Worm (Caenorhabditis elegans) whole organism, young adult: Measurements from ENCODE around the gene Y62E10A.19.

ENCODE experiments used
- B0035.1 ChIP-seq: sonication (generic microtip); optimal IDR thresholded peaks from 2 replicates; lab custom pipeline; 2016; ENCODE audit warnings: missing genetic modification characterization, mild to moderate bottlenecking, missing compliant biosample characterization, missing genotype, missing genetic modification reagents
- B0261.1 ChIP-seq: sonication (generic microtip); optimal IDR thresholded peaks from 2 replicates; lab custom pipeline; 2016; ENCODE audit warnings: mild to moderate bottlenecking, missing genetic modification characterization, moderate library complexity, missing compliant biosample characterization
- F22D6.2 ChIP-seq: sonication (generic microtip); optimal IDR thresholded peaks from 2 replicates; lab custom pipeline; 2016; ENCODE audit warnings: mild to moderate bottlenecking, missing genetic modification characterization, missing compliant biosample characterization
- F33H1.4 ChIP-seq: fragments of 200-800 bp; sonication (Bioruptor generic); IDR thresholded peaks from 2 replicates; pipeline ENCODE4 v1.3.6; 2022; ENCODE audit warnings: missing genetic modification reagents, missing genetic modification characterization, missing compliant biosample characterization
- F39B2.1 ChIP-seq: fragments of 200-800 bp; sonication (Bioruptor generic); IDR thresholded peaks from 2 replicates; pipeline ENCODE4 v1.3.6; 2022; ENCODE audit warnings: missing genetic modification reagents, missing genetic modification characterization, missing compliant biosample characterization
- F49E8.2 ChIP-seq: sonication (generic microtip); optimal IDR thresholded peaks from 3 replicates; lab custom pipeline; 2017; ENCODE audit warnings: missing genetic modification characterization, mild to moderate bottlenecking, missing compliant biosample characterization, antibody characterized with exemption, moderate library complexity; ENCODE audit not compliant: insufficient read depth
- F57A8.1 ChIP-seq: fragments of 200-800 bp; sonication (Bioruptor generic); optimal IDR thresholded peaks from 2 replicates; lab custom pipeline; 2018; ENCODE audit warnings: mild to moderate bottlenecking, missing genetic modification characterization, moderate library complexity, missing compliant biosample characterization
- F57C9.4 ChIP-seq: sonication (generic microtip); optimal IDR thresholded peaks from 2 replicates; lab custom pipeline; 2017; ENCODE audit warnings: mild to moderate bottlenecking, missing genetic modification characterization, missing compliant biosample characterization
- Y67H2A.10 ChIP-seq: fragments of 200-800 bp; sonication (Bioruptor generic); conservative IDR thresholded peaks from 2 replicates; pipeline ENCODE4 v1.3.6; 2022; ENCODE audit warnings: missing genetic modification reagents, missing genetic modification characterization, missing compliant biosample characterization
- Y95B8A.8 ChIP-seq: fragments of 200-800 bp; sonication (Bioruptor generic); IDR thresholded peaks from 2 replicates; pipeline ENCODE4 v1.3.6; 2022; ENCODE audit warnings: missing genetic modification reagents, missing genetic modification characterization, missing compliant biosample characterization
- ZK185.1 ChIP-seq: sonication (generic microtip); optimal IDR thresholded peaks from 2 replicates; lab custom pipeline; 2016; ENCODE audit warnings: mild to moderate bottlenecking, missing genetic modification characterization, missing compliant biosample characterization; ENCODE audit not compliant: poor library complexity, severe bottlenecking
- akir-1 ChIP-seq: fragments of 200-800 bp; sonication (Bioruptor generic); optimal IDR thresholded peaks from 2 replicates; lab custom pipeline; 2018; ENCODE audit warnings: mild to moderate bottlenecking, missing genetic modification characterization, moderate library complexity, missing compliant biosample characterization
- ama-1 ChIP-seq, 3 experiments: fragments of 150-350 bp in 1 of 3; sonication (generic microtip) in 2 of 3; optimal IDR thresholded peaks; 2 replicates each; lab custom pipeline; 2014 to 2018; ENCODE audit warnings: missing biosample characterization in 2 of 3, missing genetic modification characterization in 2 of 3, missing genetic modification reagents in 2 of 3
- aptf-2 ChIP-seq: fragments of 200-800 bp; sonication (Bioruptor generic); conservative IDR thresholded peaks from 2 replicates; pipeline ENCODE4 v1.3.6; 2022; ENCODE audit warnings: missing genetic modification reagents, missing genetic modification characterization, missing compliant biosample characterization
- aptf-3 ChIP-seq: fragments of 200-800 bp; sonication (Bioruptor generic); IDR thresholded peaks from 2 replicates; pipeline ENCODE4 v1.3.6; 2022; ENCODE audit warnings: missing genetic modification characterization, missing compliant biosample characterization
- atf-7 ChIP-seq: sonication (generic microtip); optimal IDR thresholded peaks from 2 replicates; lab custom pipeline; 2017; ENCODE audit warnings: mild to moderate bottlenecking, missing genetic modification characterization, missing compliant biosample characterization
- athp-1 ChIP-seq: sonication (generic microtip); optimal IDR thresholded peaks from 2 replicates; lab custom pipeline; 2017; ENCODE audit warnings: mild to moderate bottlenecking, missing genetic modification characterization, missing compliant biosample characterization
- cebp-1 ChIP-seq, 2 experiments: fragments of 200-800 bp in 1 of 2; sonication (Bioruptor generic) in 1 of 2; sonication (generic microtip) in 1 of 2; IDR thresholded peaks in 1 of 2; optimal IDR thresholded peaks in 1 of 2; 2 replicates each; pipeline versions ENCODE4 v1.3.6 to Lab custom; 2017 to 2022; ENCODE audit warnings: missing compliant biosample characterization in 2 of 2, missing genetic modification characterization in 2 of 2, mild to moderate bottlenecking in 1 of 2, missing genetic modification reagents in 1 of 2, moderate library complexity in 1 of 2
- ceh-100 ChIP-seq: fragments of 200-800 bp; sonication (Bioruptor generic); IDR thresholded peaks from 2 replicates; pipeline ENCODE4 v1.3.6; 2022; ENCODE audit warnings: missing genetic modification reagents, missing genetic modification characterization, missing compliant biosample characterization
- ceh-91 ChIP-seq: fragments of 200-800 bp; sonication (Bioruptor generic); IDR thresholded peaks from 2 replicates; pipeline ENCODE4 v1.3.6; 2022; ENCODE audit warnings: missing genetic modification reagents, missing genetic modification characterization, missing compliant biosample characterization
- dox-1 ChIP-seq: fragments of 200-800 bp; sonication (Bioruptor generic); IDR thresholded peaks from 2 replicates; pipeline ENCODE4 v1.3.6; 2022; ENCODE audit warnings: missing genetic modification reagents, missing genetic modification characterization, missing compliant biosample characterization
- dpff-1 ChIP-seq: sonication (generic microtip); optimal IDR thresholded peaks from 2 replicates; lab custom pipeline; 2017; ENCODE audit warnings: mild to moderate bottlenecking, missing genetic modification characterization, missing compliant biosample characterization
- dpl-1 ChIP-seq: fragments of 150-350 bp; optimal IDR thresholded peaks from 2 replicates; lab custom pipeline; 2014; ENCODE audit warnings: missing biosample characterization, missing genetic modification reagents, missing genetic modification characterization
- efl-1 ChIP-seq: fragments of 150-350 bp; optimal IDR thresholded peaks from 2 replicates; lab custom pipeline; 2014; ENCODE audit warnings: missing biosample characterization, missing genetic modification reagents, missing genetic modification characterization
- egl-18 ChIP-seq: fragments of 200-800 bp; sonication (Bioruptor generic); IDR thresholded peaks from 2 replicates; pipeline ENCODE4 v1.3.6; 2022; ENCODE audit warnings: missing genetic modification reagents, missing genetic modification characterization, missing compliant biosample characterization
- ets-4 ChIP-seq: fragments of 200-800 bp; sonication (Bioruptor generic); optimal IDR thresholded peaks from 2 replicates; lab custom pipeline; 2018; ENCODE audit warnings: mild to moderate bottlenecking, missing genetic modification characterization, missing compliant biosample characterization
- fkh-3 ChIP-seq: sonication (generic microtip); optimal IDR thresholded peaks from 2 replicates; lab custom pipeline; 2016; ENCODE audit warnings: mild to moderate bottlenecking, missing genetic modification characterization, missing compliant biosample characterization
- gei-17 ChIP-seq: fragments of 200-800 bp; sonication (Bioruptor generic); optimal IDR thresholded peaks from 2 replicates; lab custom pipeline; 2018; ENCODE audit warnings: mild to moderate bottlenecking, missing genetic modification characterization, missing compliant biosample characterization
- hmg-20 ChIP-seq: fragments of 200-800 bp; sonication (Bioruptor generic); IDR thresholded peaks from 2 replicates; pipeline ENCODE4 v1.3.6; 2022; ENCODE audit warnings: missing genetic modification reagents, missing genetic modification characterization, missing compliant biosample characterization
- lin-40 ChIP-seq: sonication (generic microtip); optimal IDR thresholded peaks from 2 replicates; lab custom pipeline; 2016; ENCODE audit warnings: missing genetic modification characterization, mild to moderate bottlenecking, missing compliant biosample characterization, missing genotype, missing genetic modification reagents
- madf-6 ChIP-seq: fragments of 200-800 bp; sonication (Bioruptor generic); IDR thresholded peaks from 2 replicates; pipeline ENCODE4 v1.3.6; 2022; ENCODE audit warnings: missing genetic modification reagents, missing genetic modification characterization, missing compliant biosample characterization
- mcd-1 ChIP-seq: fragments of 200-800 bp; sonication (Bioruptor generic); IDR thresholded peaks from 2 replicates; pipeline ENCODE4 v1.3.6; 2022; ENCODE audit warnings: missing genetic modification reagents, missing genetic modification characterization, missing compliant biosample characterization
- mel-28 ChIP-seq: sonication (generic microtip); optimal IDR thresholded peaks from 2 replicates; lab custom pipeline; 2016; ENCODE audit warnings: borderline replicate concordance, mild to moderate bottlenecking, missing genetic modification characterization, missing compliant biosample characterization
- nfya-1 ChIP-seq: sonication (generic microtip); optimal IDR thresholded peaks from 2 replicates; lab custom pipeline; 2017; ENCODE audit warnings: antibody characterized with exemption, missing compliant biosample characterization, missing genetic modification characterization, borderline replicate concordance; ENCODE audit not compliant: insufficient read depth
- nfya-2 ChIP-seq: fragments of 200-800 bp; sonication (Bioruptor generic); IDR thresholded peaks from 2 replicates; pipeline ENCODE4 v1.3.6; 2022; ENCODE audit warnings: missing genetic modification reagents, missing genetic modification characterization, missing compliant biosample characterization
- rcor-1 ChIP-seq: fragments of 200-800 bp; sonication (Bioruptor generic); IDR thresholded peaks from 2 replicates; pipeline ENCODE4 v1.3.6; 2022; ENCODE audit warnings: missing genetic modification reagents, missing genetic modification characterization, missing compliant biosample characterization
- snpc-1.3 ChIP-seq: sonication (generic microtip); optimal IDR thresholded peaks from 2 replicates; lab custom pipeline; 2017; ENCODE audit warnings: missing genetic modification characterization, mild to moderate bottlenecking, missing compliant biosample characterization, antibody characterized with exemption, moderate library complexity, missing genotype, missing genetic modification reagents; ENCODE audit not compliant: insufficient read depth
- snpc-4 ChIP-seq, 5 experiments: fragments of 150-350 bp in 1 of 5; sonication (generic microtip) in 4 of 5; optimal IDR thresholded peaks; 2 replicates each; lab custom pipeline; 2014 to 2018; ENCODE audit warnings: missing genetic modification characterization in 5 of 5, missing biosample characterization in 3 of 5, antibody characterized with exemption in 2 of 5, mild to moderate bottlenecking in 2 of 5, missing compliant biosample characterization in 2 of 5, missing genotype in 2 of 5, moderate library complexity in 2 of 5, missing genetic modification reagents in 1 of 5
- sptf-2 ChIP-seq: fragments of 200-800 bp; sonication (Bioruptor generic); optimal IDR thresholded peaks from 2 replicates; lab custom pipeline; 2018; ENCODE audit warnings: mild to moderate bottlenecking, missing genetic modification characterization, missing compliant biosample characterization
- tlf-1 ChIP-seq: fragments of 200-800 bp; sonication (Bioruptor generic); optimal IDR thresholded peaks from 2 replicates; lab custom pipeline; 2018; ENCODE audit warnings: mild to moderate bottlenecking, missing genetic modification characterization, missing compliant biosample characterization
- unc-62 ChIP-seq: fragments of 150-350 bp; optimal IDR thresholded peaks from 2 replicates; lab custom pipeline; 2014; ENCODE audit warnings: missing biosample characterization, missing genetic modification reagents, missing genetic modification characterization
- zfh-2 ChIP-seq: fragments of 200-800 bp; sonication (Bioruptor generic); conservative IDR thresholded peaks from 2 replicates; pipeline ENCODE4 v1.3.6; 2022; ENCODE audit warnings: missing genetic modification reagents, missing genetic modification characterization, missing compliant biosample characterization
- zim-3 ChIP-seq: sonication (generic microtip); optimal IDR thresholded peaks from 2 replicates; lab custom pipeline; 2017; ENCODE audit warnings: mild to moderate bottlenecking, missing genetic modification characterization, moderate library complexity, missing compliant biosample characterization
- ztf-22 ChIP-seq: fragments of 200-800 bp; sonication (Bioruptor generic); optimal IDR thresholded peaks from 2 replicates; lab custom pipeline; 2018; ENCODE audit warnings: mild to moderate bottlenecking, missing genetic modification characterization, moderate library complexity, missing compliant biosample characterization
- ztf-25 ChIP-seq: fragments of 200-800 bp; sonication (Bioruptor generic); IDR thresholded peaks from 2 replicates; pipeline ENCODE4 v1.3.6; 2022; ENCODE audit warnings: missing genetic modification reagents, missing genetic modification characterization, missing compliant biosample characterization
- ztf-26 ChIP-seq: sonication (generic microtip); optimal IDR thresholded peaks from 2 replicates; lab custom pipeline; 2017; ENCODE audit warnings: missing genetic modification characterization, missing compliant biosample characterization
- ztf-28 ChIP-seq: fragments of 200-800 bp; sonication (Bioruptor generic); IDR thresholded peaks from 2 replicates; pipeline ENCODE4 v1.3.6; 2022; ENCODE audit warnings: missing genetic modification reagents, missing genetic modification characterization, missing compliant biosample characterization

Y62E10A.19 gene

DNA sequence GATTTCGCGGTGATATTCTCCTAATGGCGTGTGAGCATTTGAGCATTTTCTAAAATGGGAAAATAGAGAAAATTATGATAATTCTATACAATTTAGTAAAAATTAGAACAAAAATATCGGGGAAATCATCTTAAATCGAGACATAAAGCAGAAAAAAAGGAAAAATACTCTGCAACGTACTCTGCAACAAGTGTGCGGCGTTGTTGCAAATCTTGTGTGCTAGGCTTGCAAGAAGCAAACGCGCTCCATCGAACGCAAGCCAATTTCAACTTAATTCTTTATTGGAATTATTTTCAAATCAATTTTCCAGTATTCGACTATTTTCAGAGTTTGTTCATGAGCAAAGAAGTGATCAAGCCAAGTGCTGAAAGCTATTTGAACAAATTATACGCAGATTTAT lies 22.1 kb downstream of the Y62E10A.19 start, which contains the start of the genes Y62E10A.20, Y62E10A.23 and mdt-9:
Y62E10A.20 (minus strand) TSS at position 49 of the 400 bp plus-strand sequence.
Y62E10A.23 (plus strand) TSS at position 282 of the 400 bp plus-strand sequence.
mdt-9 (plus strand) TSS at position 338 of the 400 bp plus-strand sequence.
- TF ChIP-seq madf-6 (peak; percentile 51; the same call in 1 of the 2 replicates), aptf-2 (GFP tag; lab: Robert Waterston, UW) (no peak), dpff-1 (tag; lab: Kevin White, UChicago) (no peak), egl-18 (no peak), snpc-4 (GFP tag; optimal IDR thresholded peaks at IDR 0.05; lab: Kevin White, UChicago) (no peak), snpc-4 (tag; optimal IDR thresholded peaks at IDR 0.05; lab: Kevin White, UChicago) (peak; percentile 5 to 81 (median 66)), lin-40 (tag; lab: Kevin White, UChicago) (peak; percentile 47), nfya-1 (no peak), F57C9.4 (tag; lab: Kevin White, UChicago) (no peak), nfya-2 (GFP tag; lab: Robert Waterston, UW) (no peak), ztf-25 (no peak), ztf-22 (GFP tag; lab: Kevin White, UChicago) (no peak), ceh-91 (GFP tag; lab: Robert Waterston, UW) (no peak), zim-3 (no peak), B0035.1 (tag; lab: Kevin White, UChicago) (no peak), F33H1.4 (GFP tag; lab: Robert Waterston, UW) (peak; percentile 46), F39B2.1 (GFP tag; lab: Robert Waterston, UW) (no peak), sptf-2 (GFP tag; lab: Kevin White, UChicago) (no peak), aptf-3 (GFP tag; lab: Robert Waterston, UW) (no peak), ZK185.1 (tag; lab: Kevin White, UChicago) (peak; percentile 17), mcd-1 (GFP tag; lab: Robert Waterston, UW) (peak; percentile 91), F22D6.2 (no peak), ama-1 (optimal IDR thresholded peaks at IDR 0.05; lab: Kevin White, UChicago) (no peak), ama-1 (GFP tag; optimal IDR thresholded peaks at IDR 0.05; lab: Kevin White, UChicago) (no peak), ceh-100 (peak; percentile 63), rcor-1 (GFP tag; lab: Robert Waterston, UW) (no peak), unc-62 (GFP tag; lab: Kevin White, UChicago) (no peak), dox-1 (GFP tag; lab: Robert Waterston, UW) (peak; percentile 59), cebp-1 (GFP tag; IDR thresholded peaks at IDR 0.05; lab: Robert Waterston, UW) (no peak), cebp-1 (tag; optimal IDR thresholded peaks at IDR 0.05; lab: Kevin White, UChicago) (peak; percentile 45), F49E8.2 (tag; lab: Kevin White, UChicago) (peak; percentile 69), Y95B8A.8 (GFP tag; lab: Robert Waterston, UW) (no peak), akir-1 (GFP tag; lab: Kevin White, UChicago) (no peak), atf-7 (tag; lab: Kevin White, UChicago) (no peak), Y67H2A.10 (GFP tag; lab: Robert Waterston, UW) (no peak), dpl-1 (GFP tag; lab: Kevin White, UChicago) (peak; percentile 49), ztf-28 (GFP tag; lab: Robert Waterston, UW) (no peak), efl-1 (GFP tag; lab: Kevin White, UChicago) (peak; percentile 38), mel-28 (tag; lab: Kevin White, UChicago) (no peak), F57A8.1 (no peak), ztf-26 (tag; lab: Kevin White, UChicago) (no peak), gei-17 (no peak), snpc-1.3 (tag; lab: Kevin White, UChicago) (peak; percentile 45), ets-4 (no peak), zfh-2 (GFP tag; lab: Robert Waterston, UW) (no peak), athp-1 (no peak), B0261.1 (tag; lab: Kevin White, UChicago) (no peak), fkh-3 (no peak), hmg-20 (GFP tag; lab: Robert Waterston, UW) (no peak), tlf-1 (GFP tag; lab: Kevin White, UChicago) (no peak)
